Fruit fly (Drosophila melanogaster): ENCODE results near the gene CG4036.

Gene CG4036

dm6 chr2L:9790535-9790992, at the start of gene CG4036:
CG4036 (plus strand) TSS chr2L:9790882.
- no peak for TF ChIP-seq ttk (optimal IDR thresholded peaks at IDR 0.05)
- no peak for TF ChIP-seq h (optimal IDR thresholded peaks at IDR 0.05)
- TF ChIP-seq Sin3A (optimal IDR thresholded peaks at IDR 0.05): no peak
- no peak for TF ChIP-seq psq (optimal IDR thresholded peaks at IDR 0.05)
- no peak for TF ChIP-seq Myc (optimal IDR thresholded peaks at IDR 0.05)
- TF ChIP-seq insv (optimal IDR thresholded peaks at IDR 0.05): no peak

- TF ChIP-seq Sin3A (optimal IDR thresholded peaks at IDR 0.05) (no peak), insv (optimal IDR thresholded peaks at IDR 0.05) (no peak), Myc (optimal IDR thresholded peaks at IDR 0.05) (no peak), h (optimal IDR thresholded peaks at IDR 0.05) (no peak), psq (optimal IDR thresholded peaks at IDR 0.05) (no peak)
Measured at dm6 chr2L:9743823-9744222, 46.9 kb upstream of the CG4036 start.

dm6 chr2L:9744634-9745033, 46.0 kb upstream of the CG4036 start:
- TF ChIP-seq Sin3A (optimal IDR thresholded peaks at IDR 0.05) (no peak), h (optimal IDR thresholded peaks at IDR 0.05) (no peak), ttk (optimal IDR thresholded peaks at IDR 0.05) (no peak), insv (optimal IDR thresholded peaks at IDR 0.05) (no peak)

- TF ChIP-seq h (optimal IDR thresholded peaks at IDR 0.05): no peak
- no peak for TF ChIP-seq ttk (optimal IDR thresholded peaks at IDR 0.05)
Measured at dm6 chr2L:9746236-9747225, 44.2 kb upstream of the CG4036 start, which contains the start of gene Nckx30C. Nckx30C (minus strand) TSS chr2L:9746495.

dm6 chr2L:9749745-9750144, 40.9 kb upstream of the CG4036 start, which contains the start of gene Cyp4e3:
Cyp4e3 (minus strand) TSS chr2L:9750071.
- no peak for TF ChIP-seq ttk (optimal IDR thresholded peaks at IDR 0.05)
- no peak for TF ChIP-seq psq (optimal IDR thresholded peaks at IDR 0.05)
- TF ChIP-seq h (optimal IDR thresholded peaks at IDR 0.05): no peak
- TF ChIP-seq Sin3A (optimal IDR thresholded peaks at IDR 0.05): no peak
- no peak for TF ChIP-seq Myc (optimal IDR thresholded peaks at IDR 0.05)
- no peak for TF ChIP-seq insv (optimal IDR thresholded peaks at IDR 0.05)

- TF ChIP-seq h (optimal IDR thresholded peaks at IDR 0.05) (no peak), psq (optimal IDR thresholded peaks at IDR 0.05) (no peak), Sin3A (optimal IDR thresholded peaks at IDR 0.05) (no peak), Myc (optimal IDR thresholded peaks at IDR 0.05) (no peak), ttk (optimal IDR thresholded peaks at IDR 0.05) (no peak), insv (optimal IDR thresholded peaks at IDR 0.05) (no peak)
Measured at dm6 chr2L:9753357-9753756, 37.3 kb upstream of the CG4036 start.

- TF ChIP-seq ttk (optimal IDR thresholded peaks at IDR 0.05): no peak
- no peak for TF ChIP-seq Sin3A (optimal IDR thresholded peaks at IDR 0.05)
- no peak for TF ChIP-seq psq (optimal IDR thresholded peaks at IDR 0.05)
Measured at dm6 chr2L:9754817-9755216, 35.9 kb upstream of the CG4036 start.

dm6 chr2L:9757990-9758814, 32.5 kb upstream of the CG4036 start, which contains the start of gene zf30C:
zf30C (plus strand) TSS chr2L:9758342.
- TF ChIP-seq Sin3A (optimal IDR thresholded peaks at IDR 0.05): no peak
- no peak for TF ChIP-seq Myc (optimal IDR thresholded peaks at IDR 0.05)
- no peak for TF ChIP-seq insv (optimal IDR thresholded peaks at IDR 0.05)
- no peak for TF ChIP-seq h (optimal IDR thresholded peaks at IDR 0.05)
- TF ChIP-seq psq (optimal IDR thresholded peaks at IDR 0.05): no peak
- TF ChIP-seq ttk (optimal IDR thresholded peaks at IDR 0.05): no peak

- TF ChIP-seq insv (optimal IDR thresholded peaks at IDR 0.05) (no peak), psq (optimal IDR thresholded peaks at IDR 0.05) (no peak), Sin3A (optimal IDR thresholded peaks at IDR 0.05) (no peak), ttk (optimal IDR thresholded peaks at IDR 0.05) (no peak), h (optimal IDR thresholded peaks at IDR 0.05) (no peak), Myc (optimal IDR thresholded peaks at IDR 0.05) (no peak)
Measured at dm6 chr2L:9758856-9759255, 31.8 kb upstream of the CG4036 start.

- no peak for TF ChIP-seq h (optimal IDR thresholded peaks at IDR 0.05)
- no peak for TF ChIP-seq Sin3A (optimal IDR thresholded peaks at IDR 0.05)
- TF ChIP-seq insv (optimal IDR thresholded peaks at IDR 0.05): no peak
- no peak for TF ChIP-seq psq (optimal IDR thresholded peaks at IDR 0.05)
- TF ChIP-seq ttk (optimal IDR thresholded peaks at IDR 0.05): no peak
- no peak for TF ChIP-seq Myc (optimal IDR thresholded peaks at IDR 0.05)
Measured at dm6 chr2L:9763212-9763869, 27.3 kb upstream of the CG4036 start, which contains the start of the genes Taf11 and und. Taf11 (minus strand) TSS chr2L:9763262. und (plus strand) TSS chr2L:9763369.

- TF ChIP-seq ttk (optimal IDR thresholded peaks at IDR 0.05): no peak
- no peak for TF ChIP-seq psq (optimal IDR thresholded peaks at IDR 0.05)
- no peak for TF ChIP-seq Myc (optimal IDR thresholded peaks at IDR 0.05)
- no peak for TF ChIP-seq h (optimal IDR thresholded peaks at IDR 0.05)
Measured at dm6 chr2L:9766758-9767157, 23.9 kb upstream of the CG4036 start, which contains the start of gene CG4017. CG4017 (plus strand) TSS chr2L:9767058.
